Worm (Caenorhabditis elegans) whole organism, L1 larva: ENCODE results near the gene gst-37.

Source experiments
- C04F5.9 ChIP-seq: sonication (generic microtip); optimal IDR thresholded peaks from 2 replicates; lab custom pipeline; 2016; ENCODE audit warnings: missing genetic modification characterization, missing compliant biosample characterization
- Y116A8C.19 ChIP-seq: sonication (generic microtip); optimal IDR thresholded peaks from 2 replicates; lab custom pipeline; 2016; ENCODE audit warnings: missing compliant biosample characterization, missing genetic modification characterization, borderline replicate concordance
- aha-1 ChIP-seq: fragments of 150-350 bp; optimal IDR thresholded peaks from 2 replicates; lab custom pipeline; 2014; ENCODE audit warnings: missing biosample characterization, missing genetic modification characterization
- ceh-63 ChIP-seq: fragments of 200-800 bp; sonication (Bioruptor generic); optimal IDR thresholded peaks from 2 replicates; lab custom pipeline; 2018; ENCODE audit warnings: mild to moderate bottlenecking, missing genetic modification characterization, missing compliant biosample characterization
- ceh-8 ChIP-seq: fragments of 200-800 bp; sonication (Bioruptor generic); optimal IDR thresholded peaks from 2 replicates; lab custom pipeline; 2018; ENCODE audit warnings: mild to moderate bottlenecking, missing genetic modification characterization, moderate library complexity, missing compliant biosample characterization
- ceh-82 ChIP-seq, 3 experiments: fragments of 150-350 bp in 1 of 3; sonication (generic microtip) in 2 of 3; optimal IDR thresholded peaks; 2 replicates each; lab custom pipeline; 2014 to 2017; ENCODE audit warnings: missing biosample characterization in 3 of 3, missing genetic modification characterization in 3 of 3
- ceh-90 ChIP-seq: sonication (generic microtip); optimal IDR thresholded peaks from 2 replicates; lab custom pipeline; 2016; ENCODE audit warnings: missing genetic modification characterization, missing compliant biosample characterization
- ces-1 ChIP-seq: fragments of 150-350 bp; optimal IDR thresholded peaks from 2 replicates; lab custom pipeline; 2014; ENCODE audit warnings: missing biosample characterization, missing genetic modification reagents, missing genetic modification characterization
- dsc-1 ChIP-seq: sonication (generic microtip); optimal IDR thresholded peaks from 2 replicates; lab custom pipeline; 2016; ENCODE audit warnings: mild to moderate bottlenecking, missing genetic modification characterization, missing compliant biosample characterization
- egl-13 ChIP-seq: sonication (generic microtip); optimal IDR thresholded peaks from 2 replicates; lab custom pipeline; 2016; ENCODE audit warnings: missing genotype, missing genetic modification reagents, missing genetic modification characterization, missing compliant biosample characterization
- elt-2 ChIP-seq: sonication (generic microtip); optimal IDR thresholded peaks from 2 replicates; lab custom pipeline; 2016; ENCODE audit warnings: missing genetic modification characterization, mild to moderate bottlenecking, inconsistent platforms, missing compliant biosample characterization, missing genetic modification reagents
- elt-3 ChIP-seq, 6 experiments: fragments of 150-350 bp in 1 of 6; sonication (generic microtip); optimal IDR thresholded peaks; 2 replicates each; lab custom pipeline; 2017 to 2018; ENCODE audit warnings: missing biosample characterization in 6 of 6, missing genetic modification characterization in 6 of 6, inconsistent platforms in 1 of 6
- hlh-4 ChIP-seq: sonication (generic microtip); optimal IDR thresholded peaks from 2 replicates; lab custom pipeline; 2016; ENCODE audit warnings: mild to moderate bottlenecking, missing genetic modification characterization, missing compliant biosample characterization
- lin-13 ChIP-seq: fragments of 150-350 bp; optimal IDR thresholded peaks from 2 replicates; lab custom pipeline; 2014; ENCODE audit warnings: missing biosample characterization, missing genetic modification reagents, missing genetic modification characterization
- lin-14 ChIP-seq: fragments of 200-800 bp; sonication (Bioruptor generic); optimal IDR thresholded peaks from 2 replicates; lab custom pipeline; 2018; ENCODE audit warnings: mild to moderate bottlenecking, missing genetic modification characterization, moderate library complexity, missing compliant biosample characterization
- lin-15B ChIP-seq: fragments of 150-350 bp; sonication (generic microtip); optimal IDR thresholded peaks from 3 replicates; lab custom pipeline; 2014; ENCODE audit warnings: missing biosample characterization, missing genetic modification characterization
- mab-9 ChIP-seq: fragments of 200-800 bp; sonication (Bioruptor generic); IDR thresholded peaks from 2 replicates; pipeline ENCODE4 v1.3.6; 2022; ENCODE audit warnings: missing genetic modification reagents, missing genetic modification characterization, missing compliant biosample characterization
- mdl-1 ChIP-seq, 2 experiments: fragments of 150-350 bp; optimal IDR thresholded peaks; 2 replicates each; lab custom pipeline; 2014 to 2017; ENCODE audit warnings: missing biosample characterization in 2 of 2, missing genetic modification characterization in 2 of 2, inconsistent platforms in 1 of 2
- mep-1 ChIP-seq: fragments of 150-350 bp; optimal IDR thresholded peaks from 2 replicates; lab custom pipeline; 2014; ENCODE audit warnings: missing biosample characterization, missing genetic modification characterization
- nhr-19 ChIP-seq: fragments of 200-800 bp; sonication (Bioruptor generic); conservative IDR thresholded peaks from 2 replicates; pipeline ENCODE4 v1.3.6; 2022; ENCODE audit warnings: missing genetic modification characterization, missing compliant biosample characterization
- nhr-237 ChIP-seq: fragments of 150-350 bp; optimal IDR thresholded peaks from 2 replicates; lab custom pipeline; 2014; ENCODE audit warnings: missing biosample characterization, missing genetic modification characterization
- nhr-28 ChIP-seq: fragments of 150-350 bp; optimal IDR thresholded peaks from 2 replicates; lab custom pipeline; 2014; ENCODE audit warnings: missing biosample characterization, missing genetic modification characterization
- nhr-47 ChIP-seq: sonication (generic microtip); optimal IDR thresholded peaks from 2 replicates; lab custom pipeline; 2016; ENCODE audit warnings: mild to moderate bottlenecking, missing genetic modification characterization, moderate library complexity, missing compliant biosample characterization
- nhr-76 ChIP-seq: sonication (generic microtip); optimal IDR thresholded peaks from 2 replicates; lab custom pipeline; 2017; ENCODE audit warnings: missing biosample characterization, missing genetic modification characterization
- nhr-84 ChIP-seq: sonication (generic microtip); optimal IDR thresholded peaks from 2 replicates; lab custom pipeline; 2017; ENCODE audit warnings: missing biosample characterization, missing genetic modification characterization
- pqm-1 ChIP-seq: sonication (generic microtip); optimal IDR thresholded peaks from 3 replicates; lab custom pipeline; 2017; ENCODE audit warnings: missing biosample characterization, missing genetic modification characterization
- skn-1 ChIP-seq: fragments of 150-350 bp; optimal IDR thresholded peaks from 2 replicates; lab custom pipeline; 2014; ENCODE audit warnings: missing biosample characterization, missing genetic modification characterization
- sox-4 ChIP-seq: sonication (generic microtip); optimal IDR thresholded peaks from 2 replicates; lab custom pipeline; 2016; ENCODE audit warnings: missing genetic modification characterization, missing compliant biosample characterization
- sup-37 ChIP-seq: fragments of 200-800 bp; sonication (Bioruptor generic); optimal IDR thresholded peaks from 2 replicates; lab custom pipeline; 2018; ENCODE audit warnings: mild to moderate bottlenecking, missing genetic modification characterization, missing compliant biosample characterization
- tbx-2 ChIP-seq: sonication (generic microtip); optimal IDR thresholded peaks from 2 replicates; lab custom pipeline; 2016; ENCODE audit warnings: missing genetic modification characterization, missing compliant biosample characterization
- zag-1 ChIP-seq: fragments of 150-350 bp; optimal IDR thresholded peaks from 2 replicates; lab custom pipeline; 2014; ENCODE audit warnings: missing biosample characterization, missing genetic modification characterization
- ztf-11 ChIP-seq, 2 experiments: sonication (generic microtip); optimal IDR thresholded peaks; 2 replicates each; lab custom pipeline; 2016 to 2017; ENCODE audit warnings: missing genetic modification characterization in 2 of 2, missing biosample characterization in 1 of 2, missing compliant biosample characterization in 1 of 2

The gst-37 gene

ce11 chrV:1925487-1925886 lies 4.1 kb downstream of the gst-37 start, which contains the start of gene T06A1.1:
T06A1.1 (minus strand) TSS chrV:1925587.
- TF ChIP-seq mep-1 (no peak), sup-37 (GFP tag; lab: Kevin White, UChicago) (no peak)

- peak; percentile 75 for TF ChIP-seq elt-2 (tag; lab: Kevin White, UChicago)
- TF ChIP-seq dsc-1 (tag; lab: Kevin White, UChicago) = no peak
These were observed 5.6 kb downstream of the gst-37 start, which contains the start of gene T06A1.5 for ce11 chrV:1927015-1927414. T06A1.5 (plus strand) TSS chrV:1927223.

- no peak for TF ChIP-seq mdl-1 (tag; optimal IDR thresholded peaks at IDR 0.05; lab: Kevin White, UChicago)
These were observed 7.1 kb downstream of the gst-37 start for ce11 chrV:1928473-1928872.

ce11 chrV:1935494-1935893 lies 14.1 kb downstream of the gst-37 start:
- TF ChIP-seq Y116A8C.19 (tag; lab: Kevin White, UChicago) (no peak), elt-3 (tag; optimal IDR thresholded peaks at IDR 0.05; lab: Kevin White, UChicago) (no peak), hlh-4 (tag; lab: Kevin White, UChicago) (no peak), pqm-1 (tag; lab: Kevin White, UChicago) (no peak), tbx-2 (tag; lab: Kevin White, UChicago) (peak; percentile 45), mab-9 (GFP tag; lab: Robert Waterston, UW) (no peak), lin-14 (GFP tag; lab: Kevin White, UChicago) (peak; percentile 86), ceh-8 (GFP tag; lab: Kevin White, UChicago) (peak; percentile 73), nhr-47 (tag; lab: Kevin White, UChicago) (peak; percentile 5), nhr-19 (GFP tag; lab: Robert Waterston, UW) (0 out of 2 replicates have a peak, but pooled peaks have one; percentile 7), nhr-76 (tag; lab: Kevin White, UChicago) (no peak), mep-1 (no peak)

ce11 chrV:1937963-1938362 lies 16.5 kb downstream of the gst-37 start, which contains the start of gene glb-25:
glb-25 (plus strand) TSS chrV:1938263.
- TF ChIP-seq nhr-28 (tag; lab: Kevin White, UChicago) = no peak
- TF ChIP-seq nhr-84 (tag; lab: Kevin White, UChicago) = no peak
- no peak for TF ChIP-seq lin-15B (tag; lab: Kevin White, UChicago)
- no peak for TF ChIP-seq nhr-47 (tag; lab: Kevin White, UChicago)
- TF ChIP-seq nhr-76 (tag; lab: Kevin White, UChicago) = no peak
- no peak for TF ChIP-seq nhr-237
- no peak for TF ChIP-seq ceh-8 (GFP tag; lab: Kevin White, UChicago)
- TF ChIP-seq ces-1 (GFP tag; lab: Kevin White, UChicago) = no peak
- no peak for TF ChIP-seq skn-1
- no peak for TF ChIP-seq sox-4 (tag; lab: Kevin White, UChicago)
- TF ChIP-seq zag-1 (tag; lab: Kevin White, UChicago) = no peak
- TF ChIP-seq nhr-19 (GFP tag; lab: Robert Waterston, UW) = no peak

- TF ChIP-seq C04F5.9 (tag; lab: Kevin White, UChicago) (no peak), ceh-90 (tag; lab: Kevin White, UChicago) (no peak), lin-14 (GFP tag; lab: Kevin White, UChicago) (peak; percentile 87), nhr-237 (no peak), lin-15B (tag; lab: Kevin White, UChicago) (no peak), ztf-11 (tag; optimal IDR thresholded peaks at IDR 0.05; lab: Kevin White, UChicago) (no peak), pqm-1 (tag; lab: Kevin White, UChicago) (no peak), lin-13 (GFP tag; lab: Kevin White, UChicago) (no peak), ceh-63 (no peak), tbx-2 (tag; lab: Kevin White, UChicago) (no peak), ceh-82 (tag; optimal IDR thresholded peaks at IDR 0.05; lab: Kevin White, UChicago) (peak in 1 of 3 experiments; percentile 5), aha-1 (no peak), egl-13 (no peak)
These were observed 19.2 kb downstream of the gst-37 start for ce11 chrV:1940472-1941221.
